Worm (Caenorhabditis elegans) whole organism, late embryonic: Measurements from ENCODE around the gene C46F11.4.

Experiments
- ama-1 ChIP-seq: fragments of 150-350 bp; optimal IDR thresholded peaks from 2 replicates; lab custom pipeline; 2014
- ceh-18 ChIP-seq: sonication (generic microtip); optimal IDR thresholded peaks from 2 replicates; lab custom pipeline; 2016; ENCODE audit warnings: missing genetic modification characterization, missing compliant biosample characterization
- ceh-24 ChIP-seq: sonication (generic microtip); optimal IDR thresholded peaks from 2 replicates; lab custom pipeline; 2016; ENCODE audit warnings: mild to moderate bottlenecking, missing genetic modification characterization, missing compliant biosample characterization
- ceh-9 ChIP-seq: sonication (generic microtip); optimal IDR thresholded peaks from 2 replicates; lab custom pipeline; 2016; ENCODE audit warnings: mild to moderate bottlenecking, missing genetic modification characterization, inconsistent platforms, missing compliant biosample characterization
- che-1 ChIP-seq: sonication (generic microtip); optimal IDR thresholded peaks from 2 replicates; lab custom pipeline; 2016; ENCODE audit warnings: mild to moderate bottlenecking, missing genetic modification characterization, missing compliant biosample characterization
- gmeb-2 ChIP-seq: sonication (generic microtip); optimal IDR thresholded peaks from 2 replicates; lab custom pipeline; 2016; ENCODE audit warnings: missing genetic modification characterization, inconsistent platforms, missing compliant biosample characterization
- nhr-11 ChIP-seq: fragments of 150-350 bp; optimal IDR thresholded peaks from 2 replicates; lab custom pipeline; 2014; ENCODE audit warnings: missing biosample characterization, missing genetic modification characterization
- odd-2 ChIP-seq: sonication (generic microtip); optimal IDR thresholded peaks from 2 replicates; lab custom pipeline; 2017; ENCODE audit warnings: antibody characterized with exemption, mild to moderate bottlenecking, missing genetic modification characterization, missing compliant biosample characterization
- pha-4 ChIP-seq: fragments of 150-350 bp; optimal IDR thresholded peaks from 2 replicates; lab custom pipeline; 2018; ENCODE audit warnings: missing biosample characterization, missing genetic modification reagents, missing genetic modification characterization
- rnt-1 ChIP-seq: sonication (generic microtip); optimal IDR thresholded peaks from 2 replicates; lab custom pipeline; 2016; ENCODE audit warnings: missing genetic modification characterization, missing compliant biosample characterization

DNA sequence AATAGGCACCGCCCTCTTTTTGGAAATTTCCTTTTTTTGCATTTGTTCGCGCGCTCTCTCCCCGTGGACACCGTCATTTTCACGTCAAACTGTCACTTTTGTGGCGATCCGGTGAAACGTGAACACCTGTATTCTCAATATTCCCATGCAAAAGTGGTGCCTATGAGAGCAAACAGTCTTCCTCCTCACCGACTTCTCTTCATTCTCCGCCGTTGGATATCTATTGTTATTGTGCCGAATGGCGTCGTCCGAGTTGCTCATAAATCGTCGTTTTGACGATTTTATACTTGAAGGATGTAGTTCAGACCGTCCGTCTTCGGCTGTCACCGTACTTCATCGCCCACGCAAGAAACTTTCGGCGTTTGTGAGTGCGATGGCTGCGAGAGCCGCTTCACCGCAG, 28.3 kb downstream of the C46F11.4 start, which contains the start of gene rilp-1:
- no peak for TF ChIP-seq ceh-9 (tag; lab: Kevin White, UChicago)
- no peak for TF ChIP-seq odd-2
- no peak for TF ChIP-seq pha-4 (tag; lab: Kevin White, UChicago)
- TF ChIP-seq nhr-11 (tag; lab: Kevin White, UChicago): no peak
- no peak for TF ChIP-seq che-1 (tag; lab: Kevin White, UChicago)
- no peak for TF ChIP-seq ama-1 (lab: Kevin White, UChicago)
- TF ChIP-seq ceh-24 (tag; lab: Kevin White, UChicago): no peak
- no peak for TF ChIP-seq ceh-18 (tag; lab: Kevin White, UChicago)
- TF ChIP-seq rnt-1 (tag; lab: Kevin White, UChicago): no peak
- TF ChIP-seq gmeb-2 (tag; lab: Kevin White, UChicago): no peak
